Worm (Caenorhabditis elegans) whole organism, L1 larva: ENCODE data around the gene B0280.9.

Source experiments
- C34B4.2 ChIP-seq: sonication (generic microtip); optimal IDR thresholded peaks from 2 replicates; lab custom pipeline; 2017; ENCODE audit warnings: mild to moderate bottlenecking, missing genetic modification characterization, missing compliant biosample characterization
- aly-2 ChIP-seq: fragments of 150-350 bp; optimal IDR thresholded peaks from 2 replicates; lab custom pipeline; 2014; ENCODE audit warnings: missing biosample characterization, missing genetic modification characterization
- ceh-88 ChIP-seq: fragments of 200-800 bp; sonication (Bioruptor generic); IDR thresholded peaks from 2 replicates; pipeline ENCODE4 v1.3.6; 2022; ENCODE audit warnings: missing genetic modification characterization, missing compliant biosample characterization
- ceh-90 ChIP-seq: sonication (generic microtip); optimal IDR thresholded peaks from 2 replicates; lab custom pipeline; 2016; ENCODE audit warnings: missing genetic modification characterization, missing compliant biosample characterization
- ces-1 ChIP-seq: fragments of 150-350 bp; optimal IDR thresholded peaks from 2 replicates; lab custom pipeline; 2014; ENCODE audit warnings: missing biosample characterization, missing genetic modification reagents, missing genetic modification characterization
- egl-27 ChIP-seq, 2 experiments: fragments of 150-350 bp in 1 of 2; sonication (generic microtip); optimal IDR thresholded peaks; 3 replicates each; lab custom pipeline; 2017 to 2018; ENCODE audit warnings: missing biosample characterization in 2 of 2, missing genetic modification characterization in 2 of 2, missing genetic modification reagents in 2 of 2
- lin-39 ChIP-seq: fragments of 150-350 bp; optimal IDR thresholded peaks from 2 replicates; lab custom pipeline; 2014; ENCODE audit warnings: missing biosample characterization, missing genetic modification reagents, missing genetic modification characterization
- mep-1 ChIP-seq: fragments of 150-350 bp; optimal IDR thresholded peaks from 2 replicates; lab custom pipeline; 2014; ENCODE audit warnings: missing biosample characterization, missing genetic modification characterization
- nhr-19 ChIP-seq: fragments of 200-800 bp; sonication (Bioruptor generic); conservative IDR thresholded peaks from 2 replicates; pipeline ENCODE4 v1.3.6; 2022; ENCODE audit warnings: missing genetic modification characterization, missing compliant biosample characterization
- nhr-20 ChIP-seq: sonication (generic microtip); optimal IDR thresholded peaks from 2 replicates; lab custom pipeline; 2016; ENCODE audit warnings: mild to moderate bottlenecking, missing genetic modification characterization, missing compliant biosample characterization
- nhr-71 ChIP-seq: sonication (generic microtip); optimal IDR thresholded peaks from 2 replicates; lab custom pipeline; 2016; ENCODE audit warnings: mild to moderate bottlenecking, missing genetic modification characterization, moderate library complexity, missing compliant biosample characterization
- nhr-76 ChIP-seq: sonication (generic microtip); optimal IDR thresholded peaks from 2 replicates; lab custom pipeline; 2017; ENCODE audit warnings: missing biosample characterization, missing genetic modification characterization
- nhr-90 ChIP-seq: sonication (generic microtip); optimal IDR thresholded peaks from 2 replicates; lab custom pipeline; 2016; ENCODE audit warnings: mild to moderate bottlenecking, missing genetic modification characterization, missing compliant biosample characterization; ENCODE audit not compliant: poor library complexity
- pax-3 ChIP-seq: fragments of 200-800 bp; sonication (Bioruptor generic); optimal IDR thresholded peaks from 2 replicates; lab custom pipeline; 2018; ENCODE audit warnings: mild to moderate bottlenecking, missing genetic modification characterization, moderate library complexity, missing compliant biosample characterization
- pqm-1 ChIP-seq: sonication (generic microtip); optimal IDR thresholded peaks from 3 replicates; lab custom pipeline; 2017; ENCODE audit warnings: missing biosample characterization, missing genetic modification characterization
- rnt-1 ChIP-seq: sonication (generic microtip); optimal IDR thresholded peaks from 2 replicates; lab custom pipeline; 2016; ENCODE audit warnings: mild to moderate bottlenecking, missing genetic modification characterization, moderate library complexity, missing compliant biosample characterization
- snpc-4 ChIP-seq: fragments of 150-350 bp; optimal IDR thresholded peaks from 2 replicates; lab custom pipeline; 2014; ENCODE audit warnings: missing biosample characterization, missing genetic modification characterization
- sup-37 ChIP-seq: fragments of 200-800 bp; sonication (Bioruptor generic); optimal IDR thresholded peaks from 2 replicates; lab custom pipeline; 2018; ENCODE audit warnings: mild to moderate bottlenecking, missing genetic modification characterization, missing compliant biosample characterization

Gene B0280.9

DNA sequence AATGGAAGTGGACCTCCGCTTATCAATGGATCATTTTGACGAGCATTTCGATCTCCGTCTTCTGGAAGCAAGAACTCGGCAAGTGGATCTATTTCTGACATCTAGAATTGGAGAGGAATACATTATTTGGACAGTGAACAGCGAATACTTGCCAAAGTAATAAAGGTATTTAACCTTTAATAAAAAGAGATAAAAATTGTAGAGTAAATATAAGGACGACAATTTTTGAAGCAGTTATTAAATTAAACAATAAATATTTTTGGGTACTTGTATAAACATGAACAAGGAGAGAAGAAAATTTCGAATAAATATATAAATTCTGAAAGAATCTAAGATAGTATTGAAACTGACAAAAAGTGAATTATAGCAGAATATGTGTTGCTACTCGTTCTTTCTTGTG is 50.2 kb downstream of the B0280.9 start, which contains the start of gene lin-37:
Gene lin-37 (minus strand): TSS at position 101 of the 400 bp plus-strand sequence.
- TF ChIP-seq ceh-88 (GFP tag; lab: Robert Waterston, UW) (no peak), lin-39 (tag; lab: Kevin White, UChicago) (no peak), ceh-90 (tag; lab: Kevin White, UChicago) (no peak), snpc-4 (tag; lab: Kevin White, UChicago) (no peak), aly-2 (tag; lab: Kevin White, UChicago) (no peak), sup-37 (GFP tag; lab: Kevin White, UChicago) (no peak), nhr-19 (no peak), nhr-76 (no peak), egl-27 (tag; optimal IDR thresholded peaks at IDR 0.05; lab: Kevin White, UChicago) (no peak), nhr-90 (tag; lab: Kevin White, UChicago) (no peak), rnt-1 (tag; lab: Kevin White, UChicago) (no peak), pqm-1 (tag; lab: Kevin White, UChicago) (no peak), C34B4.2 (tag; lab: Kevin White, UChicago) (no peak), mep-1 (no peak), ces-1 (GFP tag; lab: Kevin White, UChicago) (no peak), nhr-71 (tag; lab: Kevin White, UChicago) (no peak), nhr-20 (tag; lab: Kevin White, UChicago) (no peak), pax-3 (tag; lab: Kevin White, UChicago) (no peak)
